Fruit fly (Drosophila melanogaster) whole organism, embryonic: ENCODE data around the gene CG46440.

Experiments
- Antp ChIP-seq: fragments of 200-800 bp; sonication (Bioruptor generic); optimal IDR thresholded peaks from 3 replicates; lab custom pipeline; 2016; ENCODE audit warnings: missing biosample characterization, missing genetic modification characterization
- BEAF-32 ChIP-seq: fragments of 200-800 bp; sonication (Bioruptor generic); optimal IDR thresholded peaks from 3 replicates; lab custom pipeline; 2017; ENCODE audit warnings: missing biosample characterization, missing genetic modification characterization, mild to moderate bottlenecking, moderate library complexity, missing genetic modification reagents
- BtbVII ChIP-seq: fragments of 200-800 bp; sonication (Bioruptor generic); optimal IDR thresholded peaks from 3 replicates; lab custom pipeline; 2017; ENCODE audit warnings: missing biosample characterization, mild to moderate bottlenecking, missing genetic modification characterization
- CG10267 ChIP-seq: fragments of 200-800 bp; sonication (Bioruptor generic); optimal IDR thresholded peaks from 2 replicates; lab custom pipeline; 2018; ENCODE audit warnings: missing biosample characterization, mild to moderate bottlenecking, missing genetic modification characterization, moderate library complexity
- CG10462 ChIP-seq: fragments of 200-800 bp; sonication (Bioruptor generic); optimal IDR thresholded peaks from 2 replicates; lab custom pipeline; 2016; ENCODE audit warnings: missing biosample characterization, missing genetic modification characterization
- CG11085 ChIP-seq: fragments of 200-800 bp; sonication (Bioruptor generic); IDR thresholded peaks from 2 replicates; pipeline ENCODE4 v1.3.6; 2022; ENCODE audit warnings: missing biosample characterization, missing genetic modification characterization
- CG11456 ChIP-seq: fragments of 200-800 bp; sonication (Bioruptor generic); IDR thresholded peaks from 3 replicates; pipeline ENCODE4 v1.3.6; 2022; ENCODE audit warnings: missing biosample characterization, missing genetic modification characterization
- CG12391 ChIP-seq: fragments of 200-800 bp; sonication (Bioruptor generic); optimal IDR thresholded peaks from 3 replicates; lab custom pipeline; 2018; ENCODE audit warnings: missing biosample characterization, mild to moderate bottlenecking, missing genetic modification characterization, moderate library complexity
- CG14860 ChIP-seq: fragments of 200-800 bp; sonication (Bioruptor generic); IDR thresholded peaks from 3 replicates; pipeline ENCODE4 v1.3.6; 2022; ENCODE audit warnings: missing biosample characterization, missing genetic modification characterization; ENCODE audit not compliant: partially characterized antibody
- CG15514 ChIP-seq: fragments of 200-800 bp; sonication (Bioruptor generic); optimal IDR thresholded peaks from 3 replicates; lab custom pipeline; 2017; ENCODE audit warnings: missing biosample characterization, missing genetic modification characterization, mild to moderate bottlenecking, moderate library complexity, missing genetic modification reagents
- CG16813 ChIP-seq: fragments of 200-800 bp; sonication (Bioruptor generic); IDR thresholded peaks from 3 replicates; pipeline ENCODE4 v1.3.6; 2022; ENCODE audit warnings: missing biosample characterization, missing genetic modification characterization; ENCODE audit not compliant: partially characterized antibody
- CG2712 ChIP-seq: fragments of 200-800 bp; optimal IDR thresholded peaks from 3 replicates; lab custom pipeline; 2019; ENCODE audit warnings: missing biosample characterization, mild to moderate bottlenecking, missing genetic modification characterization, moderate library complexity
- CG30020 ChIP-seq: fragments of 200-800 bp; optimal IDR thresholded peaks from 2 replicates; lab custom pipeline; 2019; ENCODE audit warnings: missing biosample characterization, mild to moderate bottlenecking, missing genetic modification characterization, moderate library complexity
- CG34376 ChIP-seq: fragments of 200-800 bp; sonication (Bioruptor generic); optimal IDR thresholded peaks from 2 replicates; lab custom pipeline; 2018; ENCODE audit warnings: missing biosample characterization, mild to moderate bottlenecking, missing genetic modification characterization
- CG5245 ChIP-seq: fragments of 200-800 bp; sonication (Bioruptor generic); optimal IDR thresholded peaks from 3 replicates; lab custom pipeline; 2016; ENCODE audit warnings: missing biosample characterization, missing genetic modification characterization
- CG8924 ChIP-seq: fragments of 200-800 bp; optimal IDR thresholded peaks from 3 replicates; lab custom pipeline; 2019; ENCODE audit warnings: missing biosample characterization, mild to moderate bottlenecking, missing genetic modification characterization, moderate library complexity
- CG9437 ChIP-seq: fragments of 200-800 bp; sonication (Bioruptor generic); optimal IDR thresholded peaks from 2 replicates; lab custom pipeline; 2018; ENCODE audit warnings: missing biosample characterization, mild to moderate bottlenecking, missing genetic modification characterization
- D19B ChIP-seq: fragments of 200-800 bp; sonication (Bioruptor generic); optimal IDR thresholded peaks from 2 replicates; lab custom pipeline; 2017; ENCODE audit warnings: missing biosample characterization, mild to moderate bottlenecking, missing genetic modification characterization
- Dll ChIP-seq: fragments of 200-800 bp; sonication (Bioruptor generic); IDR thresholded peaks from 4 replicates; pipeline ENCODE4 v1.3.6; 2022; ENCODE audit warnings: missing biosample characterization, missing genetic modification characterization; ENCODE audit not compliant: partially characterized antibody
- E2f2 ChIP-seq: fragments of 200-800 bp; sonication (Bioruptor generic); IDR thresholded peaks from 2 replicates; pipeline ENCODE4 v1.3.6; 2022; ENCODE audit warnings: missing biosample characterization, missing genetic modification characterization
- Ets97D ChIP-seq: fragments of 200-800 bp; sonication (Bioruptor generic); optimal IDR thresholded peaks from 3 replicates; lab custom pipeline; 2016; ENCODE audit warnings: missing biosample characterization, missing genetic modification characterization
- Lpt ChIP-seq: fragments of >200 bp; optimal IDR thresholded peaks from 2 replicates; lab custom pipeline; 2018; ENCODE audit warnings: missing biosample characterization, missing genetic modification characterization
- MBD-R2 ChIP-seq: fragments of 200-800 bp; sonication (Bioruptor generic); IDR thresholded peaks from 2 replicates; pipeline ENCODE4 v1.3.6; 2022; ENCODE audit warnings: missing biosample characterization, missing genetic modification characterization
- MESR4 ChIP-seq: fragments of 200-800 bp; sonication (Bioruptor generic); optimal IDR thresholded peaks from 2 replicates; lab custom pipeline; 2018; ENCODE audit warnings: missing biosample characterization, mild to moderate bottlenecking, missing genetic modification characterization, moderate library complexity
- Med ChIP-seq: fragments of 200-800 bp; sonication (Bioruptor generic); peaks from one replicate; lab custom pipeline; 2016; ENCODE audit warnings: missing biosample characterization, missing genetic modification characterization, mild to moderate bottlenecking, inconsistent platforms, moderate library complexity
- Opbp ChIP-seq: fragments of 200-800 bp; sonication (Bioruptor generic); IDR thresholded peaks from 3 replicates; pipeline ENCODE4 v1.3.6; 2022; ENCODE audit warnings: missing biosample characterization, missing genetic modification characterization; ENCODE audit not compliant: partially characterized antibody
- Scr ChIP-seq: fragments of 200-800 bp; sonication (Bioruptor generic); IDR thresholded peaks from 2 replicates; pipeline ENCODE4 v1.3.6; 2022; ENCODE audit warnings: missing biosample characterization, missing genetic modification characterization; ENCODE audit not compliant: partially characterized antibody
- Sry-δ ChIP-seq: fragments of 200-800 bp; sonication (Bioruptor generic); optimal IDR thresholded peaks from 2 replicates; lab custom pipeline; 2016; ENCODE audit warnings: missing biosample characterization, missing genetic modification characterization
- Trl ChIP-seq, 3 experiments: fragments of >200 bp in 2 of 3; fragments of 200-800 bp in 1 of 3; sonication (Bioruptor generic) in 1 of 3; optimal IDR thresholded peaks; 2 replicates in 1 of 3; 3 replicates in 2 of 3; lab custom pipeline; 2016 to 2017; ENCODE audit warnings: missing biosample characterization in 1 of 3, missing genetic modification characterization in 1 of 3
- Usf ChIP-seq: fragments of 200-800 bp; sonication (Bioruptor generic); optimal IDR thresholded peaks from 2 replicates; lab custom pipeline; 2017; ENCODE audit warnings: missing genotype, missing biosample characterization, missing genetic modification characterization
- YL-1 ChIP-seq: fragments of 200-800 bp; sonication (Bioruptor generic); optimal IDR thresholded peaks from 3 replicates; lab custom pipeline; 2017; ENCODE audit warnings: missing biosample characterization, mild to moderate bottlenecking, missing genetic modification characterization
- amos ChIP-seq: fragments of 200-800 bp; sonication (Bioruptor generic); IDR thresholded peaks from 2 replicates; pipeline ENCODE4 v1.3.6; 2022; ENCODE audit warnings: missing biosample characterization, missing genetic modification characterization; ENCODE audit not compliant: partially characterized antibody
- bsh ChIP-seq, 2 experiments: fragments of 200-800 bp; sonication (Bioruptor generic); optimal IDR thresholded peaks; 2 replicates each; lab custom pipeline; 2017 to 2018; ENCODE audit warnings: mild to moderate bottlenecking in 2 of 2, missing biosample characterization in 2 of 2, missing genetic modification characterization in 2 of 2, moderate library complexity in 1 of 2
- hb ChIP-seq: fragments of 200-800 bp; sonication (Bioruptor generic); IDR thresholded peaks from 3 replicates; pipeline ENCODE4 v1.3.6; 2022; ENCODE audit warnings: missing biosample characterization, missing genetic modification characterization; ENCODE audit not compliant: partially characterized antibody
- insv ChIP-seq, 2 experiments: fragments of 200-800 bp; sonication (Bioruptor generic); optimal IDR thresholded peaks; 3 replicates each; lab custom pipeline; 2016 to 2018; ENCODE audit warnings: missing biosample characterization in 2 of 2, missing genetic modification characterization in 2 of 2
- kah ChIP-seq: fragments of 200-800 bp; sonication (Bioruptor generic); optimal IDR thresholded peaks from 2 replicates; lab custom pipeline; 2018; ENCODE audit warnings: missing biosample characterization, mild to moderate bottlenecking, missing genetic modification characterization
- kay ChIP-seq: fragments of 200-800 bp; sonication (Bioruptor generic); optimal IDR thresholded peaks from 2 replicates; lab custom pipeline; 2016; ENCODE audit warnings: missing biosample characterization, missing genetic modification characterization
- lbe ChIP-seq: fragments of 200-800 bp; sonication (Bioruptor generic); optimal IDR thresholded peaks from 2 replicates; lab custom pipeline; 2016; ENCODE audit warnings: missing biosample characterization, mild to moderate bottlenecking, missing genetic modification characterization
- mld ChIP-seq: fragments of 200-800 bp; sonication (Bioruptor generic); IDR thresholded peaks from 3 replicates; pipeline ENCODE4 v1.3.6; 2022; ENCODE audit warnings: missing biosample characterization, missing genetic modification characterization; ENCODE audit not compliant: partially characterized antibody
- nerfin-1 ChIP-seq: fragments of 200-800 bp; sonication (Bioruptor generic); optimal IDR thresholded peaks from 3 replicates; lab custom pipeline; 2019; ENCODE audit warnings: missing biosample characterization, mild to moderate bottlenecking, missing genetic modification characterization, moderate library complexity
- nmo ChIP-seq: fragments of 200-800 bp; sonication (Bioruptor generic); optimal IDR thresholded peaks from 2 replicates; lab custom pipeline; 2018; ENCODE audit warnings: missing biosample characterization, mild to moderate bottlenecking, missing genetic modification characterization, moderate library complexity
- odd ChIP-seq: fragments of 200-800 bp; sonication (Bioruptor generic); optimal IDR thresholded peaks from 2 replicates; lab custom pipeline; 2017; ENCODE audit warnings: missing biosample characterization, mild to moderate bottlenecking, missing genetic modification characterization
- otp ChIP-seq: fragments of 200-800 bp; sonication (Bioruptor generic); IDR thresholded peaks from 3 replicates; pipeline ENCODE4, ENCODE4 v1.3.6; 2022; ENCODE audit warnings: missing biosample characterization, missing genetic modification characterization
- pan ChIP-seq, 4 experiments: fragments of >200 bp in 3 of 4; fragments of 200-800 bp in 1 of 4; sonication (Bioruptor generic) in 1 of 4; optimal IDR thresholded peaks in 3 of 4; IDR thresholded peaks in 1 of 4; 2 replicates each; pipeline versions ENCODE4 v1.3.6 to Lab custom; 2017 to 2022; ENCODE audit warnings: missing biosample characterization in 2 of 4, missing genetic modification characterization in 2 of 4, mixed read lengths in 1 of 4
- sens ChIP-seq: fragments of 200-800 bp; sonication (Bioruptor generic); peaks from one replicate; lab custom pipeline; 2016; ENCODE audit warnings: missing biosample characterization, missing genetic modification characterization
- tll ChIP-seq, 2 experiments: fragments of 200-800 bp in 1 of 2; fragments of >200 bp in 1 of 2; sonication (Bioruptor generic) in 1 of 2; optimal IDR thresholded peaks; 2 replicates each; lab custom pipeline; 2017 to 2019; ENCODE audit warnings: missing biosample characterization in 2 of 2, missing genetic modification characterization in 2 of 2, mild to moderate bottlenecking in 1 of 2, moderate library complexity in 1 of 2
- toy ChIP-seq: fragments of 200-800 bp; sonication (Bioruptor generic); IDR thresholded peaks from 2 replicates; pipeline ENCODE4 v1.3.6; 2022; ENCODE audit warnings: missing biosample characterization, missing genetic modification characterization
- zf30C ChIP-seq: fragments of 200-800 bp; sonication (Bioruptor generic); optimal IDR thresholded peaks from 3 replicates; lab custom pipeline; 2018; ENCODE audit warnings: missing biosample characterization, mild to moderate bottlenecking, missing genetic modification characterization

Gene CG46440

dm6 chrX:15835393-15835792 is 22.2 kb downstream of the CG46440 start, which contains the start of gene Chc (continued):
- TF ChIP-seq Scr (peak; percentile 97), Dll (GFP tag; lab: Robert Waterston, UW) (peak; percentile 94), CG16813 (GFP tag; lab: Robert Waterston, UW) (peak; percentile 98), CG2712 (tag; lab: Kevin White, UChicago) (peak; percentile 4), CG9437 (peak; percentile 16), MBD-R2 (GFP tag; lab: Robert Waterston, UW) (peak; percentile 59), CG11085 (GFP tag; lab: Robert Waterston, UW) (no peak), Usf (GFP tag; lab: Kevin White, UChicago) (no peak), pan (optimal IDR thresholded peaks at IDR 0.05; lab: Kevin White, UChicago) (no peak), pan (GFP tag; optimal IDR thresholded peaks at IDR 0.05 in 1 of 2, IDR thresholded peaks at IDR 0.05 in 1 of 2) (no peak), CG10462 (no peak), toy (GFP tag; lab: Robert Waterston, UW) (no peak), Med (GFP tag; lab: Kevin White, UChicago) (peak; percentile 76), Opbp (GFP tag; lab: Robert Waterston, UW) (peak; percentile 98), mld (GFP tag; lab: Robert Waterston, UW) (peak; percentile 95), CG10267 (peak; percentile 25), kah (peak; percentile 33), hb (GFP tag; lab: Robert Waterston, UW) (peak; percentile 96), Lpt (GFP tag; lab: Kevin White, UChicago) (no peak), Sry-δ (GFP tag; lab: Kevin White, UChicago) (peak; percentile 92), CG15514 (GFP tag; lab: Kevin White, UChicago) (peak; percentile 43), odd (GFP tag; lab: Kevin White, UChicago) (no peak), zf30C (GFP tag; lab: Kevin White, UChicago) (no peak), amos (GFP tag; lab: Robert Waterston, UW) (peak; percentile 99), bsh (GFP tag; optimal IDR thresholded peaks at IDR 0.05; lab: Kevin White, UChicago) (no peak), E2f2 (GFP tag; lab: Robert Waterston, UW) (peak; percentile 50; the same call in 1 of the 2 replicates), nmo (GFP tag; lab: Kevin White, UChicago) (peak; percentile 34), CG14860 (GFP tag; lab: Robert Waterston, UW) (peak; percentile 97), BEAF-32 (GFP tag; lab: Kevin White, UChicago) (peak; percentile 94), insv (GFP tag; optimal IDR thresholded peaks at IDR 0.05; lab: Kevin White, UChicago) (peak; percentile 72 to 97), CG30020 (peak; percentile 68), CG5245 (GFP tag; lab: Kevin White, UChicago) (no peak), Ets97D (GFP tag; lab: Kevin White, UChicago) (peak; percentile 30), CG11456 (GFP tag; lab: Robert Waterston, UW) (no peak), CG8924 (tag; lab: Kevin White, UChicago) (peak; percentile 29), CG12391 (peak; percentile 3)

- TF ChIP-seq Trl (optimal IDR thresholded peaks at IDR 0.05; lab: Kevin White, UChicago) (peak; percentile 89 to 96), Trl (GFP tag; optimal IDR thresholded peaks at IDR 0.05; lab: Kevin White, UChicago) (peak; percentile 5), MESR4 (GFP tag; lab: Kevin White, UChicago) (peak; percentile 60), Antp (GFP tag; lab: Kevin White, UChicago) (no peak), sens (GFP tag; lab: Kevin White, UChicago) (peak; percentile 50), tll (GFP tag; optimal IDR thresholded peaks at IDR 0.05; lab: Kevin White, UChicago) (peak in 1 of 2 experiments; percentile 13), lbe (GFP tag; lab: Kevin White, UChicago) (peak; percentile 52), YL-1 (peak; percentile 44), mld (GFP tag; lab: Robert Waterston, UW) (no peak), kay (GFP tag; lab: Kevin White, UChicago) (peak; percentile 81), BtbVII (GFP tag; lab: Kevin White, UChicago) (peak; percentile 24), D19B (GFP tag; lab: Kevin White, UChicago) (peak; percentile 55), CG34376 (GFP tag; lab: Kevin White, UChicago) (peak; percentile 49), nerfin-1 (tag; lab: Kevin White, UChicago) (peak; percentile 75), otp (GFP tag; lab: Robert Waterston, UW) (no peak)
Measured at dm6 chrX:15834594-15835236, 22.9 kb downstream of the CG46440 start.
